Worm (Caenorhabditis elegans) whole organism, L2 larva: ENCODE measurements around the gene Y22D7AL.6.

Experiments used
- C34F6.9 ChIP-seq: fragments of 150-350 bp; optimal IDR thresholded peaks from 2 replicates; lab custom pipeline; 2014; ENCODE audit warnings: missing biosample characterization, missing genetic modification characterization
- F13H6.1 ChIP-seq: sonication (generic microtip); optimal IDR thresholded peaks from 2 replicates; lab custom pipeline; 2016; ENCODE audit warnings: missing genetic modification characterization, missing compliant biosample characterization
- R02D3.7 ChIP-seq: fragments of 150-350 bp; optimal IDR thresholded peaks from 2 replicates; lab custom pipeline; 2014; ENCODE audit warnings: missing biosample characterization, missing genetic modification characterization
- Y55F3AM.14 ChIP-seq: fragments of 200-800 bp; sonication (Bioruptor generic); optimal IDR thresholded peaks from 2 replicates; lab custom pipeline; 2018; ENCODE audit warnings: mild to moderate bottlenecking, missing genetic modification characterization, missing compliant biosample characterization
- ZK546.5 ChIP-seq: sonication (generic microtip); optimal IDR thresholded peaks from 2 replicates; lab custom pipeline; 2017; ENCODE audit warnings: missing biosample characterization, missing genetic modification characterization
- aly-2 ChIP-seq: fragments of 150-350 bp; optimal IDR thresholded peaks from 2 replicates; lab custom pipeline; 2014; ENCODE audit warnings: missing biosample characterization, missing genetic modification characterization
- ama-1 ChIP-seq: fragments of 150-350 bp; optimal IDR thresholded peaks from 2 replicates; lab custom pipeline; 2018; ENCODE audit warnings: inconsistent platforms
- crh-2 ChIP-seq: sonication (generic microtip); optimal IDR thresholded peaks from 2 replicates; lab custom pipeline; 2017; ENCODE audit warnings: missing biosample characterization, missing genetic modification characterization
- dmd-4 ChIP-seq: sonication (generic microtip); optimal IDR thresholded peaks from 2 replicates; lab custom pipeline; 2017; ENCODE audit warnings: missing biosample characterization, missing genetic modification characterization
- egl-27 ChIP-seq: sonication (generic microtip); optimal IDR thresholded peaks from 3 replicates; lab custom pipeline; 2017; ENCODE audit warnings: missing biosample characterization, missing genetic modification reagents, missing genetic modification characterization
- elt-3 ChIP-seq: sonication (generic microtip); optimal IDR thresholded peaks from 2 replicates; lab custom pipeline; 2017; ENCODE audit warnings: missing biosample characterization, missing genetic modification characterization
- fos-1 ChIP-seq: fragments of 150-350 bp; optimal IDR thresholded peaks from 2 replicates; lab custom pipeline; 2014; ENCODE audit warnings: missing biosample characterization, missing genetic modification characterization
- lin-11 ChIP-seq: fragments of 150-350 bp; sonication (generic microtip); optimal IDR thresholded peaks from 2 replicates; lab custom pipeline; 2014; ENCODE audit warnings: missing biosample characterization, missing genetic modification characterization, inconsistent platforms, mixed read lengths
- lin-13 ChIP-seq: fragments of 150-350 bp; optimal IDR thresholded peaks from 2 replicates; lab custom pipeline; 2014; ENCODE audit warnings: missing biosample characterization, missing genetic modification reagents, missing genetic modification characterization
- lin-39 ChIP-seq: fragments of 150-350 bp; optimal IDR thresholded peaks from 2 replicates; lab custom pipeline; 2014; ENCODE audit warnings: missing biosample characterization, missing genetic modification reagents, missing genetic modification characterization
- lsy-2 ChIP-seq, 2 experiments: fragments of 150-350 bp in 1 of 2; sonication (generic microtip) in 1 of 2; optimal IDR thresholded peaks; 2 replicates each; lab custom pipeline; 2014 to 2017; ENCODE audit warnings: missing biosample characterization in 2 of 2, missing genetic modification characterization in 2 of 2
- mbf-1 ChIP-seq: sonication (generic microtip); optimal IDR thresholded peaks from 2 replicates; lab custom pipeline; 2017; ENCODE audit warnings: missing biosample characterization, missing genetic modification characterization
- nhr-10 ChIP-seq: sonication (generic microtip); optimal IDR thresholded peaks from 2 replicates; lab custom pipeline; 2017; ENCODE audit warnings: missing biosample characterization, missing genetic modification characterization
- nhr-11 ChIP-seq: fragments of 150-350 bp; optimal IDR thresholded peaks from 2 replicates; lab custom pipeline; 2014; ENCODE audit warnings: missing biosample characterization, missing genetic modification characterization
- nhr-12 ChIP-seq: fragments of 150-350 bp; optimal IDR thresholded peaks from 2 replicates; lab custom pipeline; 2014; ENCODE audit warnings: missing biosample characterization, missing genetic modification characterization
- nhr-129 ChIP-seq: fragments of 150-350 bp; optimal IDR thresholded peaks from 2 replicates; lab custom pipeline; 2014; ENCODE audit warnings: missing biosample characterization, missing genetic modification characterization
- nhr-237 ChIP-seq: fragments of 150-350 bp; optimal IDR thresholded peaks from 2 replicates; lab custom pipeline; 2014; ENCODE audit warnings: missing biosample characterization, missing genetic modification characterization
- nhr-25 ChIP-seq: fragments of 150-350 bp; sonication (generic microtip); optimal IDR thresholded peaks from 3 replicates; lab custom pipeline; 2014; ENCODE audit warnings: missing biosample characterization, missing genetic modification characterization
- nhr-6 ChIP-seq: fragments of 150-350 bp; optimal IDR thresholded peaks from 2 replicates; lab custom pipeline; 2014; ENCODE audit warnings: missing biosample characterization, missing genetic modification characterization
- nhr-77 ChIP-seq: fragments of 150-350 bp; optimal IDR thresholded peaks from 2 replicates; lab custom pipeline; 2014; ENCODE audit warnings: missing biosample characterization, missing genetic modification characterization
- sem-4 ChIP-seq: fragments of 150-350 bp; optimal IDR thresholded peaks from 2 replicates; lab custom pipeline; 2014; ENCODE audit warnings: missing biosample characterization, missing genetic modification reagents, missing genetic modification characterization
- sma-3 ChIP-seq: sonication (generic microtip); optimal IDR thresholded peaks from 2 replicates; lab custom pipeline; 2016; ENCODE audit warnings: missing genetic modification reagents, missing genetic modification characterization, missing compliant biosample characterization
- sma-9 ChIP-seq, 2 experiments: fragments of 150-350 bp in 1 of 2; sonication (generic microtip) in 1 of 2; optimal IDR thresholded peaks; 2 replicates each; lab custom pipeline; 2014 to 2016; ENCODE audit warnings: missing genetic modification characterization in 2 of 2, mild to moderate bottlenecking in 1 of 2, missing biosample characterization in 1 of 2, missing compliant biosample characterization in 1 of 2, missing genetic modification reagents in 1 of 2, moderate library complexity in 1 of 2
- snpc-4 ChIP-seq: fragments of 150-350 bp; optimal IDR thresholded peaks from 2 replicates; lab custom pipeline; 2014; ENCODE audit warnings: missing biosample characterization, missing genetic modification characterization
- unc-55 ChIP-seq: fragments of 150-350 bp; sonication (generic microtip); optimal IDR thresholded peaks from 3 replicates; lab custom pipeline; 2014; ENCODE audit warnings: missing biosample characterization, missing genetic modification reagents, missing genetic modification characterization
- unc-62 ChIP-seq: fragments of 150-350 bp; optimal IDR thresholded peaks from 2 replicates; lab custom pipeline; 2014; ENCODE audit warnings: missing biosample characterization, missing genetic modification reagents, missing genetic modification characterization
- zag-1 ChIP-seq: fragments of 150-350 bp; optimal IDR thresholded peaks from 2 replicates; lab custom pipeline; 2014; ENCODE audit warnings: missing biosample characterization, missing genetic modification characterization
- ztf-1 ChIP-seq: fragments of 200-800 bp; sonication (Bioruptor generic); conservative IDR thresholded peaks from 2 replicates; pipeline ENCODE4 v1.3.6; 2022; ENCODE audit warnings: missing genetic modification characterization, missing compliant biosample characterization
- ztf-11 ChIP-seq: sonication (generic microtip); optimal IDR thresholded peaks from 2 replicates; lab custom pipeline; 2017; ENCODE audit warnings: missing biosample characterization, missing genetic modification characterization
- ztf-4 ChIP-seq: fragments of 150-350 bp; optimal IDR thresholded peaks from 2 replicates; lab custom pipeline; 2014; ENCODE audit warnings: missing biosample characterization, missing genetic modification characterization

Y22D7AL.6 gene

DNA sequence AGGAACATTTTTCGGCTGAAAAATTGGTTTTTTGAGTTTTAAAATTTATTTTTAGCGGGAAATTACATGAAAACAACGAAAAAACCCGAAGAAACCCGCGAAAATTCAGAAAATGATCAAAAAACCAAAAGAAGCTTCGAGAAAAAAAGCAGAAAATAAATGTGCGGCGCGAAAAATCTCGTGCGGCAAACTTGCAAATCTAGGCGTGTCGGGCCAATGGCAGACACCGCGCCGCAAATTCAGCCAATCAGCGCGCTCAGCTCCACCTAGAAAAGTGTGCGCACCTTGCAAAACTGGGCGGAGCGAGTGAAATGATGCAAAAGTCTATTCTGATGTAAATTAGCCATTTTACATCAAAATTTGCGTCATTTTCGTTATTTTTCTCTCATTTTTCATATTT lies 14.2 kb downstream of the Y22D7AL.6 start, which contains the start of gene Y22D7AL.10 (continued):
- peak; percentile 93 for TF ChIP-seq nhr-6 (tag; lab: Kevin White, UChicago)
- TF ChIP-seq ama-1 (lab: Kevin White, UChicago), result peak; percentile 49
- peak; percentile 99 for TF ChIP-seq nhr-129 (tag; lab: Kevin White, UChicago)
- TF ChIP-seq unc-55 (GFP tag; lab: Kevin White, UChicago), result peak; percentile 99
- peak; percentile 99 for TF ChIP-seq F13H6.1 (tag; lab: Kevin White, UChicago)
- TF ChIP-seq nhr-12 (tag; lab: Kevin White, UChicago), result peak; percentile 2
- peak; percentile 98 for TF ChIP-seq lin-13 (GFP tag; lab: Kevin White, UChicago)
- peak; percentile 97 for TF ChIP-seq crh-2 (tag; lab: Kevin White, UChicago)
- peak; percentile 61 for TF ChIP-seq snpc-4 (tag; lab: Kevin White, UChicago)
- TF ChIP-seq nhr-237, result peak; percentile 87
- TF ChIP-seq zag-1, result peak; percentile 76
- TF ChIP-seq ztf-1 (GFP tag; lab: Robert Waterston, UW), result 0 out of 2 replicates have a peak, but pooled peaks have one; percentile 76
- TF ChIP-seq lsy-2 (tag; optimal IDR thresholded peaks at IDR 0.05; lab: Kevin White, UChicago), result peak; percentile 98
- peak; percentile 82 for TF ChIP-seq ZK546.5
- TF ChIP-seq, all 48 proteins: peak for 40

- TF ChIP-seq Y55F3AM.14 (GFP tag; lab: Kevin White, UChicago), result no peak
- TF ChIP-seq fos-1 (tag; lab: Kevin White, UChicago), result no peak
- no peak for TF ChIP-seq mbf-1 (tag; lab: Kevin White, UChicago)
- TF ChIP-seq lin-11 (tag; lab: Kevin White, UChicago), result no peak
- no peak for TF ChIP-seq sma-3
- no peak for TF ChIP-seq ztf-1 (GFP tag; lab: Robert Waterston, UW)
- TF ChIP-seq ZK546.5, result no peak
- TF ChIP-seq nhr-25, result no peak
- TF ChIP-seq R02D3.7 (tag; lab: Kevin White, UChicago), result no peak
Observed at ce11 chrIII:1619442-1619841, 14.7 kb downstream of the Y22D7AL.6 start, which contains the start of gene hsp-60. TSS of gene hsp-60 (plus strand) at chrIII:1619742.

ce11 chrIII:1619890-1620289 lies 15.2 kb downstream of the Y22D7AL.6 start:
- TF ChIP-seq lin-39 (no peak), F13H6.1 (tag; lab: Kevin White, UChicago) (no peak)
- TF ChIP-seq, all 48 proteins: peak for 0

DNA sequence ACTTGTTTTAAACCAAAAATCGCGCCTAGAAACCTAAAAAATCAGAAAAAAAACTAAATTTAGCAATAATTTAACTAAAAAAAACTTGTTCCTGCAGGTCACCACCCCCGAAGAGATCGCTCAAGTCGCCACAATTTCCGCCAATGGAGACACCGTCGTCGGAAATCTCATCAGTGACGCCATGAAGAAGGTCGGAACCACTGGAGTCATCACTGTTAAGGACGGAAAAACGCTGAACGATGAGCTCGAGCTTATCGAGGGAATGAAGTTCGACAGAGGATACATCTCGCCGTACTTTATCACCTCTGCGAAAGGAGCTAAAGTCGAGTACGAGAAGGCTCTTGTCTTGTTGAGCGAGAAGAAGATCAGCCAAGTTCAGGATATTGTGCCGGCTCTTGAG lies 16.6 kb downstream of the Y22D7AL.6 start:
- TF ChIP-seq snpc-4 (tag; lab: Kevin White, UChicago) (no peak), elt-3 (tag; lab: Kevin White, UChicago) (no peak), mbf-1 (tag; lab: Kevin White, UChicago) (no peak), dmd-4 (tag; lab: Kevin White, UChicago) (no peak), nhr-129 (tag; lab: Kevin White, UChicago) (no peak), nhr-25 (no peak), lsy-2 (tag; optimal IDR thresholded peaks at IDR 0.05; lab: Kevin White, UChicago) (no peak), nhr-77 (no peak), ztf-11 (tag; lab: Kevin White, UChicago) (no peak), egl-27 (tag; lab: Kevin White, UChicago) (no peak)

DNA sequence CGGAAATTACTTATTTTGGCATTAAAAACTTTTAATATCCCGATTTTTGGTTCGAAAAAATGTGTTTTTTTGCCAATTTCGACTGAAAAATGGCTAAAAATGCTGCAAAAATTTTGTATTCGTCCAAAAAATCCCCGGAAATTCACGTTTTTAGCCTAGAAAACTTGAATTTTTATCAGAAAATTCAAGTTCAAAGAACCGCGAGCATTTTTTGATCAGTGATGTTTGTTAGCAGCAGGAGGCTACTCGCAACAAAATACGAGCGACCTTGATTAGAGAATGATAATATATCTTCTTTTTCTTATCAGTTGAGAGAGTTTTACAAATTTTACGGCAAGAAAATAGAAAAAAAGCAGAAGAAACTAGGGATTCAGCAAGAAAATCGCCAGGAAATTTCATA lies 17.6 kb downstream of the Y22D7AL.6 start:
- TF ChIP-seq crh-2 (tag; lab: Kevin White, UChicago), result peak; percentile 2
- no peak for TF ChIP-seq nhr-11 (tag; lab: Kevin White, UChicago)
- TF ChIP-seq dmd-4 (tag; lab: Kevin White, UChicago), result no peak
- TF ChIP-seq nhr-6 (tag; lab: Kevin White, UChicago), result no peak
- peak; percentile 14 for TF ChIP-seq lin-13 (GFP tag; lab: Kevin White, UChicago)
- TF ChIP-seq sma-9 (GFP tag; optimal IDR thresholded peaks at IDR 0.05; lab: Kevin White, UChicago), result peak; percentile 62
- no peak for TF ChIP-seq sma-9 (tag; optimal IDR thresholded peaks at IDR 0.05; lab: Kevin White, UChicago)
- peak; percentile 45 for TF ChIP-seq fos-1 (tag; lab: Kevin White, UChicago)

DNA sequence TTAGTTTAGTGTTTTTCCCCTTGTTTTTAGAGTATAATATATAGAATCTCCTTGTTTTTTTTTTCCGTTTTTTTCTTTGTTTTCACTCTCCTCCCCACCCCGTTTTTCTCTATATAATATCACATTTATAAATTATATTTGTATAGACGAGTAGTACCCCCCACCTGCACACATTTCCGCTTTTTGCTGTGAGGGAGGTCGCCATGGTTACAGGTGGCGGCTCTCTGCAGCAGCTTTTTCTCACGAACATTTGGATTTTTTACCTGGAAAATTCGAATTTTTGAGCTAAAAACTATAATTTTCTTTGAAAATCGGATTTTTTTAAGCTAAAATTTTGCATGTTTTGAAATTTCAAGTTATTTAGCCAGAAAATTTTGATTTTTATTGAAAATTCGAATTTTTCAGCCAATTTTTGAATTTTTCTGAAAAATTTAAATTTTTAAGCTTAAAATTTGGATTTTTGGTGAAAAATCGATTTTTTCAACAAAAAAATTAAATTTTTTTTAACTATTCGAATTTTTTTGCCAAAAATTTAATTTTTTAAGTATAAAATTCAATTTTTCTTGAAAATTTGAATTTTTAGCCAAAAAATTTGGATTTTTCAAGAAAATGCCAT lies 21.0 kb downstream of the Y22D7AL.6 start:
- no peak for TF ChIP-seq aly-2
- TF ChIP-seq nhr-77, result no peak
- TF ChIP-seq ztf-4 (tag; lab: Kevin White, UChicago), result peak; percentile 38
- TF ChIP-seq C34F6.9, result no peak
- no peak for TF ChIP-seq unc-62
- no peak for TF ChIP-seq sem-4
- no peak for TF ChIP-seq nhr-10
- no peak for TF ChIP-seq elt-3 (tag; lab: Kevin White, UChicago)
